Fruit fly (Drosophila melanogaster) whole organism, pupa: ENCODE data around the gene CG43850.
"Not testable (repeated sequence)": the region's sequence is repeated elsewhere in the genome, so short reads cannot be mapped to it uniquely, and the experiment has no call there.

Experiments used
- CG10348 ChIP-seq: fragments of 200-800 bp; sonication (Bioruptor generic); IDR thresholded peaks from 2 replicates; pipeline ENCODE4 v1.3.6; 2022; ENCODE audit warnings: missing biosample characterization, missing genetic modification characterization
- CG12605 ChIP-seq: fragments of 200-800 bp; sonication (Bioruptor generic); IDR thresholded peaks from 2 replicates; pipeline ENCODE4 v1.3.6; 2022; ENCODE audit warnings: missing biosample characterization, missing genetic modification characterization
- CG13204 ChIP-seq: fragments of 200-800 bp; sonication (Bioruptor generic); optimal IDR thresholded peaks from 2 replicates; lab custom pipeline; 2018; ENCODE audit warnings: missing biosample characterization, mild to moderate bottlenecking, missing genetic modification characterization, moderate library complexity
- CG14655 ChIP-seq: fragments of 200-800 bp; sonication (Bioruptor generic); optimal IDR thresholded peaks from 3 replicates; lab custom pipeline; 2017; ENCODE audit warnings: mild to moderate bottlenecking, missing biosample characterization, missing genetic modification reagents, missing genetic modification characterization
- CG15710 ChIP-seq: fragments of 200-800 bp; sonication (Bioruptor generic); optimal IDR thresholded peaks from 2 replicates; lab custom pipeline; 2018; ENCODE audit warnings: missing biosample characterization, mild to moderate bottlenecking, missing genetic modification characterization, moderate library complexity
- CG17806 ChIP-seq: fragments of 200-800 bp; sonication (Bioruptor generic); optimal IDR thresholded peaks from 2 replicates; lab custom pipeline; 2018; ENCODE audit warnings: missing biosample characterization, mild to moderate bottlenecking, missing genetic modification characterization, moderate library complexity
- CG32121 ChIP-seq: fragments of 200-800 bp; sonication (Bioruptor generic); IDR thresholded peaks from 2 replicates; pipeline ENCODE4 v1.3.6; 2022; ENCODE audit warnings: missing biosample characterization, missing genetic modification characterization
- CG34367 ChIP-seq: fragments of 200-800 bp; sonication (Bioruptor generic); optimal IDR thresholded peaks from 2 replicates; lab custom pipeline; 2018; ENCODE audit warnings: missing biosample characterization, mild to moderate bottlenecking, missing genetic modification characterization
- CG4496 ChIP-seq: fragments of 200-800 bp; sonication (Bioruptor generic); IDR thresholded peaks from 3 replicates; pipeline ENCODE4 v1.3.6; 2022; ENCODE audit warnings: missing biosample characterization, missing genetic modification characterization
- CG8159 ChIP-seq: fragments of 200-800 bp; sonication (Bioruptor generic); optimal IDR thresholded peaks from 3 replicates; lab custom pipeline; 2018; ENCODE audit warnings: missing biosample characterization, mild to moderate bottlenecking, missing genetic modification characterization, moderate library complexity
- CG8301 ChIP-seq: fragments of 200-800 bp; sonication (Bioruptor generic); optimal IDR thresholded peaks from 2 replicates; lab custom pipeline; 2018; ENCODE audit warnings: missing biosample characterization, mild to moderate bottlenecking, missing genetic modification characterization
- CG9948 ChIP-seq: fragments of 200-800 bp; sonication (Bioruptor generic); optimal IDR thresholded peaks from 2 replicates; lab custom pipeline; 2018; ENCODE audit warnings: missing biosample characterization, mild to moderate bottlenecking, missing genetic modification characterization, moderate library complexity
- D1 ChIP-seq: fragments of 200-800 bp; sonication (Bioruptor generic); optimal IDR thresholded peaks from 2 replicates; lab custom pipeline; 2018; ENCODE audit warnings: missing biosample characterization, mild to moderate bottlenecking, missing genetic modification characterization, moderate library complexity
- EcR ChIP-seq: fragments of 200-800 bp; sonication (Bioruptor generic); optimal IDR thresholded peaks from 3 replicates; lab custom pipeline; 2019; ENCODE audit warnings: missing biosample characterization, missing genetic modification characterization, mild to moderate bottlenecking, moderate library complexity, missing genetic modification reagents
- Ets98B ChIP-seq: fragments of 200-800 bp; sonication (Bioruptor generic); IDR thresholded peaks from 2 replicates; pipeline ENCODE4 v1.3.6; 2022; ENCODE audit warnings: missing biosample characterization, missing genetic modification characterization
- Pif1A ChIP-seq: fragments of 200-800 bp; sonication (Bioruptor generic); optimal IDR thresholded peaks from 3 replicates; lab custom pipeline; 2016; ENCODE audit warnings: missing biosample characterization, missing genetic modification characterization
- Pif1B ChIP-seq: fragments of 200-800 bp; sonication (Bioruptor generic); optimal IDR thresholded peaks from 3 replicates; lab custom pipeline; 2016; ENCODE audit warnings: missing biosample characterization, missing genetic modification characterization
- Snoo ChIP-seq: fragments of 200-800 bp; sonication (Bioruptor generic); optimal IDR thresholded peaks from 3 replicates; lab custom pipeline; 2017; ENCODE audit warnings: missing biosample characterization, mild to moderate bottlenecking, missing genetic modification characterization, inconsistent platforms
- fd96Ca ChIP-seq: fragments of 200-800 bp; sonication (Bioruptor generic); IDR thresholded peaks from 3 replicates; pipeline ENCODE4 v1.3.6; 2022; ENCODE audit warnings: missing biosample characterization, missing genetic modification characterization
- gl ChIP-seq: fragments of 200-800 bp; sonication (Bioruptor generic); optimal IDR thresholded peaks from 2 replicates; lab custom pipeline; 2018; ENCODE audit warnings: missing biosample characterization, mild to moderate bottlenecking, missing genetic modification characterization
- rn ChIP-seq: fragments of 200-800 bp; sonication (Bioruptor generic); IDR thresholded peaks from 2 replicates; pipeline ENCODE4 v1.3.6; 2022; ENCODE audit warnings: missing biosample characterization, missing genetic modification characterization

The CG43850 gene

dm6 chr2L:13445249-13445846 lies 30.1 kb downstream of the CG43850 start, which contains the start of gene Hacd2:
Gene Hacd2, minus strand, starts transcription at chr2L:13445651.
- TF ChIP-seq CG4496 (GFP tag; lab: Robert Waterston, UW) (peak; percentile 10; the same call in 1 of the 3 replicates), EcR (GFP tag; lab: Kevin White, UChicago) (no peak), CG10348 (GFP tag; lab: Robert Waterston, UW) (no peak), D1 (tag; lab: Kevin White, UChicago) (peak; percentile 35)
- TF ChIP-seq, all 21 proteins: peak for 2

dm6 chr2L:13449397-13449796 lies 34.2 kb downstream of the CG43850 start, which contains the start of gene Hsp60D:
Gene Hsp60D, minus strand, starts transcription at chr2L:13449497.
- TF ChIP-seq CG8159; D1 (tag; lab: Kevin White, UChicago); CG8301 (tag; lab: Kevin White, UChicago): not testable (repeated sequence)

dm6 chr2L:13457037-13457547 lies 41.9 kb downstream of the CG43850 start, which contains the start of gene CG42809:
Gene CG42809, plus strand, starts transcription at chr2L:13457497.
- TF ChIP-seq Ets98B (GFP tag; lab: Robert Waterston, UW) (no peak), CG14655 (GFP tag; lab: Kevin White, UChicago) (no peak), gl (tag; lab: Kevin White, UChicago) (no peak), CG10348 (GFP tag; lab: Robert Waterston, UW) (no peak), CG9948 (tag; lab: Kevin White, UChicago) (no peak), Snoo (no peak), CG15710 (tag; lab: Kevin White, UChicago) (no peak), D1 (tag; lab: Kevin White, UChicago) (no peak), CG32121 (no peak), CG8301 (tag; lab: Kevin White, UChicago) (no peak), CG13204 (no peak), Pif1A (no peak), rn (GFP tag; lab: Robert Waterston, UW) (no peak)

- TF ChIP-seq Pif1B (GFP tag; lab: Kevin White, UChicago) (no peak), CG12605 (GFP tag; lab: Robert Waterston, UW) (no peak), D1 (tag; lab: Kevin White, UChicago) (no peak), CG4496 (GFP tag; lab: Robert Waterston, UW) (no peak), CG8159 (no peak), gl (tag; lab: Kevin White, UChicago) (no peak), EcR (GFP tag; lab: Kevin White, UChicago) (no peak), CG14655 (GFP tag; lab: Kevin White, UChicago) (no peak), CG13204 (no peak), rn (GFP tag; lab: Robert Waterston, UW) (no peak), CG34367 (tag; lab: Kevin White, UChicago) (no peak), fd96Ca (no peak), Snoo (no peak), CG10348 (GFP tag; lab: Robert Waterston, UW) (no peak), CG15710 (tag; lab: Kevin White, UChicago) (no peak), CG9948 (tag; lab: Kevin White, UChicago) (no peak), Pif1A (no peak), Ets98B (GFP tag; lab: Robert Waterston, UW) (no peak), CG17806 (no peak), CG32121 (no peak)
- TF ChIP-seq, all 21 proteins: peak for 0
These were observed 43.9 kb downstream of the CG43850 start, which contains the start of gene CG42810 for dm6 chr2L:13458991-13459731. Gene CG42810, plus strand, starts transcription at chr2L:13459681.

dm6 chr2L:13460911-13461866 lies 46.0 kb downstream of the CG43850 start, which contains the start of gene CG46308:
Gene CG46308, plus strand, starts transcription at chr2L:13461774.
- TF ChIP-seq Pif1A (peak; percentile 34), CG8301 (tag; lab: Kevin White, UChicago) (peak; percentile 49), fd96Ca (no peak), CG9948 (tag; lab: Kevin White, UChicago) (no peak), CG34367 (tag; lab: Kevin White, UChicago) (peak; percentile 9), CG32121 (no peak), rn (GFP tag; lab: Robert Waterston, UW) (no peak), Ets98B (GFP tag; lab: Robert Waterston, UW) (no peak), EcR (GFP tag; lab: Kevin White, UChicago) (no peak), CG12605 (GFP tag; lab: Robert Waterston, UW) (no peak), Snoo (no peak), CG14655 (GFP tag; lab: Kevin White, UChicago) (peak; percentile 65), CG8159 (peak; percentile 71), CG4496 (GFP tag; lab: Robert Waterston, UW) (peak; percentile 11; the same call in 1 of the 3 replicates), D1 (tag; lab: Kevin White, UChicago) (no peak), CG15710 (tag; lab: Kevin White, UChicago) (peak; percentile 56), CG13204 (no peak), Pif1B (GFP tag; lab: Kevin White, UChicago) (peak; percentile 12), CG17806 (no peak), CG10348 (GFP tag; lab: Robert Waterston, UW) (no peak), gl (tag; lab: Kevin White, UChicago) (no peak)
